Fruit fly (Drosophila melanogaster) whole organism, embryonic: ENCODE measurements around the gene ova.

ENCODE experiments used
- ATbp ChIP-seq: fragments of 200-800 bp; sonication (Bioruptor generic); optimal IDR thresholded peaks from 2 replicates; lab custom pipeline; 2017; ENCODE audit warnings: missing biosample characterization, mild to moderate bottlenecking, missing genetic modification characterization, missing genetic modification reagents
- C15 ChIP-seq: fragments of 200-800 bp; sonication (Bioruptor generic); IDR thresholded peaks from 3 replicates; pipeline ENCODE4 v1.3.6; 2022; ENCODE audit warnings: missing biosample characterization, missing genetic modification characterization
- CG11504 ChIP-seq: fragments of 200-800 bp; sonication (Bioruptor generic); optimal IDR thresholded peaks from 3 replicates; lab custom pipeline; 2019; ENCODE audit warnings: missing biosample characterization, mild to moderate bottlenecking, missing genetic modification characterization, moderate library complexity
- CG11695 ChIP-seq: fragments of 200-800 bp; sonication (Bioruptor generic); IDR thresholded peaks from 3 replicates; pipeline ENCODE4 v1.3.6; 2022; ENCODE audit warnings: missing biosample characterization, missing genetic modification characterization
- CG12104 ChIP-seq: fragments of 200-800 bp; sonication (Bioruptor generic); optimal IDR thresholded peaks from 3 replicates; lab custom pipeline; 2016; ENCODE audit warnings: missing biosample characterization, missing genetic modification characterization
- CG12391 ChIP-seq: fragments of 200-800 bp; sonication (Bioruptor generic); optimal IDR thresholded peaks from 3 replicates; lab custom pipeline; 2018; ENCODE audit warnings: missing biosample characterization, mild to moderate bottlenecking, missing genetic modification characterization, moderate library complexity
- CG14667 ChIP-seq: fragments of 200-800 bp; sonication (Bioruptor generic); IDR thresholded peaks from 2 replicates; pipeline ENCODE4 v1.3.6; 2022; ENCODE audit warnings: missing biosample characterization, missing genetic modification characterization
- CG15479 ChIP-seq: fragments of 200-800 bp; sonication (Bioruptor generic); optimal IDR thresholded peaks from 3 replicates; lab custom pipeline; 2019; ENCODE audit warnings: missing biosample characterization, mild to moderate bottlenecking, missing genetic modification characterization, moderate library complexity
- CG15514 ChIP-seq: fragments of 200-800 bp; sonication (Bioruptor generic); optimal IDR thresholded peaks from 3 replicates; lab custom pipeline; 2017; ENCODE audit warnings: missing biosample characterization, missing genetic modification characterization, mild to moderate bottlenecking, moderate library complexity, missing genetic modification reagents
- CG16813 ChIP-seq: fragments of 200-800 bp; sonication (Bioruptor generic); IDR thresholded peaks from 3 replicates; pipeline ENCODE4 v1.3.6; 2022; ENCODE audit warnings: missing biosample characterization, missing genetic modification characterization; ENCODE audit not compliant: partially characterized antibody
- CG17361 ChIP-seq: fragments of 200-800 bp; sonication (Bioruptor generic); IDR thresholded peaks from 3 replicates; pipeline ENCODE4 v1.3.6; 2022; ENCODE audit warnings: missing biosample characterization, missing genetic modification characterization
- CG17912 ChIP-seq: fragments of 200-800 bp; sonication (Bioruptor generic); optimal IDR thresholded peaks from 2 replicates; lab custom pipeline; 2018; ENCODE audit warnings: missing biosample characterization, mild to moderate bottlenecking, missing genetic modification characterization
- CG18619 ChIP-seq: fragments of 200-800 bp; sonication (Bioruptor generic); optimal IDR thresholded peaks from 3 replicates; lab custom pipeline; 2017; ENCODE audit warnings: missing biosample characterization, mild to moderate bottlenecking, missing genetic modification characterization
- CG2116 ChIP-seq: fragments of 200-800 bp; sonication (Bioruptor generic); optimal IDR thresholded peaks from 3 replicates; lab custom pipeline; 2018; ENCODE audit warnings: missing biosample characterization, mild to moderate bottlenecking, missing genetic modification characterization
- CG2120 ChIP-seq: fragments of 200-800 bp; sonication (Bioruptor generic); optimal IDR thresholded peaks from 3 replicates; lab custom pipeline; 2016; ENCODE audit warnings: missing biosample characterization, missing genetic modification characterization
- CG34376 ChIP-seq: fragments of 200-800 bp; sonication (Bioruptor generic); optimal IDR thresholded peaks from 2 replicates; lab custom pipeline; 2018; ENCODE audit warnings: missing biosample characterization, mild to moderate bottlenecking, missing genetic modification characterization
- CG3838 ChIP-seq: fragments of 200-800 bp; sonication (Bioruptor generic); optimal IDR thresholded peaks from 3 replicates; lab custom pipeline; 2016; ENCODE audit warnings: missing biosample characterization, missing genetic modification characterization
- CG3995 ChIP-seq: fragments of 200-800 bp; sonication (Bioruptor generic); optimal IDR thresholded peaks from 3 replicates; lab custom pipeline; 2016; ENCODE audit warnings: missing biosample characterization, missing genetic modification characterization
- CG43689 ChIP-seq: fragments of 200-800 bp; sonication (Bioruptor generic); IDR thresholded peaks from 2 replicates; pipeline ENCODE4 v1.3.6; 2022; ENCODE audit warnings: missing biosample characterization, missing genetic modification characterization
- CG5953 ChIP-seq: fragments of 200-800 bp; sonication (Bioruptor generic); IDR thresholded peaks from 2 replicates; pipeline ENCODE4 v1.3.6; 2022; ENCODE audit warnings: missing biosample characterization, missing genetic modification characterization
- CG6689 ChIP-seq: fragments of 200-800 bp; sonication (Bioruptor generic); IDR thresholded peaks from 2 replicates; pipeline ENCODE4 v1.3.6; 2022; ENCODE audit warnings: missing biosample characterization, missing genetic modification characterization
- CG7987 ChIP-seq: fragments of 200-800 bp; sonication (Bioruptor generic); optimal IDR thresholded peaks from 2 replicates; lab custom pipeline; 2018; ENCODE audit warnings: missing biosample characterization, mild to moderate bottlenecking, missing genetic modification characterization, moderate library complexity
- CG8765 ChIP-seq: fragments of 200-800 bp; sonication (Bioruptor generic); IDR thresholded peaks from 2 replicates; pipeline ENCODE4 v1.3.6; 2022; ENCODE audit warnings: missing biosample characterization, missing genetic modification characterization
- CTCF ChIP-seq: fragments of 200-800 bp; sonication (Bioruptor generic); optimal IDR thresholded peaks from 2 replicates; lab custom pipeline; 2017; ENCODE audit warnings: missing biosample characterization, mild to moderate bottlenecking, missing genetic modification characterization, moderate library complexity
- Chrac-16 ChIP-seq: fragments of 200-800 bp; sonication (Bioruptor generic); optimal IDR thresholded peaks from 3 replicates; lab custom pipeline; 2016; ENCODE audit warnings: missing biosample characterization, missing genetic modification characterization
- H15 ChIP-seq: fragments of 200-800 bp; sonication (Bioruptor generic); IDR thresholded peaks from 3 replicates; pipeline ENCODE4 v1.3.6; 2022; ENCODE audit warnings: missing biosample characterization, missing genetic modification characterization
- Hr39 ChIP-seq: fragments of >200 bp; optimal IDR thresholded peaks from 2 replicates; lab custom pipeline; 2017
- Kr ChIP-seq: fragments of 200-800 bp; sonication (Bioruptor generic); optimal IDR thresholded peaks from 2 replicates; lab custom pipeline; 2017; ENCODE audit warnings: missing biosample characterization, mild to moderate bottlenecking, missing genetic modification characterization
- Mad ChIP-seq: fragments of 200-800 bp; sonication (Bioruptor generic); optimal IDR thresholded peaks from 2 replicates; lab custom pipeline; 2016; ENCODE audit warnings: missing biosample characterization, missing genetic modification characterization
- NC2α ChIP-seq: fragments of 200-800 bp; sonication (Bioruptor generic); optimal IDR thresholded peaks from 2 replicates; lab custom pipeline; 2016; ENCODE audit warnings: missing biosample characterization, missing genetic modification characterization
- Oaz ChIP-seq: fragments of 200-800 bp; sonication (Bioruptor generic); IDR thresholded peaks from 2 replicates; pipeline ENCODE4 v1.3.6; 2022; ENCODE audit warnings: missing biosample characterization, missing genetic modification characterization
- Opbp ChIP-seq: fragments of 200-800 bp; sonication (Bioruptor generic); IDR thresholded peaks from 3 replicates; pipeline ENCODE4 v1.3.6; 2022; ENCODE audit warnings: missing biosample characterization, missing genetic modification characterization; ENCODE audit not compliant: partially characterized antibody
- Six4 ChIP-seq: fragments of 200-800 bp; sonication (Bioruptor generic); optimal IDR thresholded peaks from 2 replicates; lab custom pipeline; 2016; ENCODE audit warnings: missing biosample characterization, missing genetic modification characterization
- ab ChIP-seq: fragments of 200-800 bp; sonication (Bioruptor generic); optimal IDR thresholded peaks from 2 replicates; lab custom pipeline; 2016; ENCODE audit warnings: missing biosample characterization, missing genetic modification characterization
- bbx ChIP-seq: fragments of 200-800 bp; sonication (Bioruptor generic); IDR thresholded peaks from 2 replicates; pipeline ENCODE4 v1.3.6; 2022; ENCODE audit warnings: missing biosample characterization, missing genetic modification characterization; ENCODE audit not compliant: partially characterized antibody
- chm ChIP-seq: fragments of 200-800 bp; sonication (Bioruptor generic); IDR thresholded peaks from 2 replicates; pipeline ENCODE4 v1.3.6; 2022; ENCODE audit warnings: missing biosample characterization, missing genetic modification characterization
- corto ChIP-seq: fragments of 200-800 bp; sonication (Bioruptor generic); optimal IDR thresholded peaks from 2 replicates; lab custom pipeline; 2016; ENCODE audit warnings: missing biosample characterization, mild to moderate bottlenecking, missing genetic modification characterization, moderate library complexity
- croc ChIP-seq: fragments of 200-800 bp; sonication (Bioruptor generic); conservative IDR thresholded peaks from 3 replicates; pipeline ENCODE4 v1.3.6; 2022; ENCODE audit warnings: missing biosample characterization, missing genetic modification characterization
- dan ChIP-seq: fragments of 200-800 bp; sonication (Bioruptor generic); IDR thresholded peaks from 2 replicates; pipeline ENCODE4 v1.3.6; 2022; ENCODE audit warnings: missing biosample characterization, missing genetic modification characterization
- en ChIP-seq: fragments of 200-800 bp; sonication (Bioruptor generic); optimal IDR thresholded peaks from 2 replicates; lab custom pipeline; 2016; ENCODE audit warnings: missing biosample characterization, missing genetic modification characterization
- eve ChIP-seq, 2 experiments: fragments of >200 bp; optimal IDR thresholded peaks; 2 replicates each; lab custom pipeline; 2017; ENCODE audit warnings: missing biosample characterization in 2 of 2, missing genetic modification characterization in 2 of 2
- fu2 ChIP-seq: fragments of 200-800 bp; sonication (Bioruptor generic); optimal IDR thresholded peaks from 2 replicates; lab custom pipeline; 2016; ENCODE audit warnings: missing biosample characterization, missing genetic modification characterization
- ind ChIP-seq: fragments of 200-800 bp; sonication (Bioruptor generic); optimal IDR thresholded peaks from 3 replicates; lab custom pipeline; 2016; ENCODE audit warnings: missing biosample characterization, missing genetic modification characterization
- jing ChIP-seq: fragments of 200-800 bp; sonication (Bioruptor generic); optimal IDR thresholded peaks from 2 replicates; lab custom pipeline; 2018; ENCODE audit warnings: missing biosample characterization, mild to moderate bottlenecking, missing genetic modification characterization
- nerfin-1 ChIP-seq: fragments of 200-800 bp; sonication (Bioruptor generic); optimal IDR thresholded peaks from 3 replicates; lab custom pipeline; 2019; ENCODE audit warnings: missing biosample characterization, mild to moderate bottlenecking, missing genetic modification characterization, moderate library complexity
- schlank ChIP-seq: fragments of 200-800 bp; sonication (Bioruptor generic); optimal IDR thresholded peaks from 2 replicates; lab custom pipeline; 2018; ENCODE audit warnings: missing biosample characterization, mild to moderate bottlenecking, missing genetic modification characterization
- sd ChIP-seq: fragments of 200-800 bp; sonication (Bioruptor generic); optimal IDR thresholded peaks from 3 replicates; lab custom pipeline; 2018; ENCODE audit warnings: missing biosample characterization, mild to moderate bottlenecking, missing genetic modification characterization, moderate library complexity
- shn ChIP-seq: fragments of 200-800 bp; sonication (Bioruptor generic); optimal IDR thresholded peaks from 3 replicates; lab custom pipeline; 2016; ENCODE audit warnings: missing biosample characterization, missing genetic modification characterization
- ssp ChIP-seq: fragments of 200-800 bp; sonication (Bioruptor generic); IDR thresholded peaks from 2 replicates; pipeline ENCODE4 v1.3.6; 2022; ENCODE audit warnings: missing biosample characterization, missing genetic modification characterization
- stc ChIP-seq: fragments of 200-800 bp; sonication (Bioruptor generic); IDR thresholded peaks from 2 replicates; pipeline ENCODE4 v1.3.6; 2022; ENCODE audit warnings: missing biosample characterization, missing genetic modification characterization
- toy ChIP-seq: fragments of 200-800 bp; sonication (Bioruptor generic); IDR thresholded peaks from 2 replicates; pipeline ENCODE4 v1.3.6; 2022; ENCODE audit warnings: missing biosample characterization, missing genetic modification characterization

Gene ova

dm6 chr2L:10260750-10261493 lies 29.4 kb upstream of the ova start, which contains the start of gene Pten (continued):
- no peak; the same call in 1 of the 2 replicates for TF ChIP-seq CG14667 (GFP tag; lab: Robert Waterston, UW)
- peak; percentile 89 for TF ChIP-seq bbx (GFP tag; lab: Robert Waterston, UW)
- peak; percentile 75 for TF ChIP-seq CG12391 (tag; lab: Kevin White, UChicago)
- no peak for TF ChIP-seq Hr39 (lab: Kevin White, UChicago)
- TF ChIP-seq corto (GFP tag; lab: Kevin White, UChicago) = peak; percentile 12
- peak; percentile 92 for TF ChIP-seq CG16813 (GFP tag; lab: Robert Waterston, UW)
- peak; percentile 42 for TF ChIP-seq Six4
- TF ChIP-seq fu2 (GFP tag; lab: Kevin White, UChicago) = peak; percentile 61
- TF ChIP-seq Kr (GFP tag; lab: Kevin White, UChicago) = no peak
- TF ChIP-seq NC2α (GFP tag; lab: Kevin White, UChicago) = peak; percentile 31
- no peak for TF ChIP-seq CG8765 (GFP tag; lab: Robert Waterston, UW)
- TF ChIP-seq ATbp (GFP tag; lab: Kevin White, UChicago) = no peak
- TF ChIP-seq nerfin-1 = peak; percentile 48
- peak; percentile 4 for TF ChIP-seq sd (tag; lab: Kevin White, UChicago)
- peak; percentile 77 for TF ChIP-seq CG2116
- TF ChIP-seq CG6689 (GFP tag; lab: Robert Waterston, UW) = peak; percentile 75
- no peak for TF ChIP-seq CG11504 (tag; lab: Kevin White, UChicago)
- no peak for TF ChIP-seq CG15479 (GFP tag; lab: Kevin White, UChicago)
- peak; percentile 31; the same call in 2 of the 3 replicates for TF ChIP-seq croc (GFP tag; lab: Robert Waterston, UW)
- TF ChIP-seq CG15514 (GFP tag; lab: Kevin White, UChicago) = no peak
- no peak for TF ChIP-seq CG43689 (GFP tag; lab: Robert Waterston, UW)
- TF ChIP-seq Mad = peak; percentile 43
- peak; percentile 89; the same call in 2 of the 3 replicates for TF ChIP-seq CG17361 (GFP tag; lab: Robert Waterston, UW)
- TF ChIP-seq Oaz (GFP tag; lab: Robert Waterston, UW) = no peak
- TF ChIP-seq shn (GFP tag; lab: Kevin White, UChicago) = peak; percentile 5
- TF ChIP-seq Chrac-16 (GFP tag; lab: Kevin White, UChicago) = peak; percentile 68
- TF ChIP-seq CG12104 (GFP tag; lab: Kevin White, UChicago) = peak; percentile 79
- no peak for TF ChIP-seq CG5953
- peak; percentile 73; the same call in 1 of the 3 replicates for TF ChIP-seq CG11695 (GFP tag; lab: Robert Waterston, UW)
- peak; percentile 81 for TF ChIP-seq ssp (GFP tag; lab: Robert Waterston, UW)
- TF ChIP-seq CG17912 (GFP tag; lab: Kevin White, UChicago) = peak; percentile 41
- TF ChIP-seq ab = no peak
- no peak for TF ChIP-seq CG18619 (GFP tag; lab: Kevin White, UChicago)
- TF ChIP-seq chm (GFP tag; lab: Robert Waterston, UW) = no peak
- TF ChIP-seq CG3995 (GFP tag; lab: Kevin White, UChicago) = peak; percentile 5
- TF ChIP-seq CTCF (GFP tag; lab: Kevin White, UChicago) = peak; percentile 4
- TF ChIP-seq dan (GFP tag; lab: Robert Waterston, UW) = no peak
- no peak for TF ChIP-seq CG7987 (GFP tag; lab: Kevin White, UChicago)
- peak; percentile 91; the same call in 2 of the 3 replicates for TF ChIP-seq Opbp (GFP tag; lab: Robert Waterston, UW)
- no peak for TF ChIP-seq H15 (GFP tag; lab: Robert Waterston, UW)
- peak; percentile 35 for TF ChIP-seq CG34376 (GFP tag; lab: Kevin White, UChicago)
- no peak for TF ChIP-seq toy (GFP tag; lab: Robert Waterston, UW)
- peak in 1 of 2 experiments; percentile 8 for TF ChIP-seq eve (GFP tag; optimal IDR thresholded peaks at IDR 0.05; lab: Kevin White, UChicago)
- peak; percentile 37 for TF ChIP-seq CG2120
- TF ChIP-seq C15 = 0 out of 3 replicates have a peak, but pooled peaks have one; percentile 33
- no peak for TF ChIP-seq schlank (tag; lab: Kevin White, UChicago)
- TF ChIP-seq stc (GFP tag; lab: Robert Waterston, UW) = peak; percentile 67; the same call in 1 of the 2 replicates
- peak; percentile 71 for TF ChIP-seq ind (GFP tag; lab: Kevin White, UChicago)
- TF ChIP-seq en = peak; percentile 51
- TF ChIP-seq CG3838 (GFP tag; lab: Kevin White, UChicago) = no peak
- TF ChIP-seq jing (GFP tag; lab: Kevin White, UChicago) = no peak
